Fruit fly (Drosophila melanogaster): ENCODE measurements around the gene Sce.

The Sce gene

dm6 chr3R:27661971-27662489 lies 19.8 kb downstream of the Sce start, which contains the start of gene unc80:
Gene unc80, plus strand, starts transcription at chr3R:27662439.
- TF ChIP-seq noc (tag; optimal IDR thresholded peaks at IDR 0.05), result no peak

DNA sequence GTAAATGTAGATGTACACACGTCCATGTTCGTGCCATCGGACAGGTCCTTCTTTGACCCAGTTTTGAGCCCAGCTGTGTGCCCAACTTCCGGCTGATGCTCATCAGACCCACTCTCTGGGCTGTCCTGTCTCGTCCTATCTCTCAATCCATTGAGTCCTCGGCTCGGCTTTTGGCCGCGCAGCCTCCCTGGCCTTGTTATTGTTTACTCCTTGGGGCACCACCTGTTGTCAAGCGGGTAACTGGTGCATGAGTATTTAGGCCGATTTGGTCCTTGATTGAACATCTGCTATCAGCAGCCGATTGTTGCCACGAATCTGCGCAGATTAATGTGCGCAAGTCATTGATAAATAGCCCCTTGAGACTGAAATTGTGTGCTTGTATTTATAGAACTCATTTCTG lies 20.4 kb downstream of the Sce start:
- no peak for TF ChIP-seq noc (tag; optimal IDR thresholded peaks at IDR 0.05)

dm6 chr3R:27660127-27660579 lies 21.7 kb downstream of the Sce start, which contains the start of gene Mlc1:
Gene Mlc1, minus strand, starts transcription at chr3R:27660177.
- TF ChIP-seq noc (tag; optimal IDR thresholded peaks at IDR 0.05), result no peak

DNA sequence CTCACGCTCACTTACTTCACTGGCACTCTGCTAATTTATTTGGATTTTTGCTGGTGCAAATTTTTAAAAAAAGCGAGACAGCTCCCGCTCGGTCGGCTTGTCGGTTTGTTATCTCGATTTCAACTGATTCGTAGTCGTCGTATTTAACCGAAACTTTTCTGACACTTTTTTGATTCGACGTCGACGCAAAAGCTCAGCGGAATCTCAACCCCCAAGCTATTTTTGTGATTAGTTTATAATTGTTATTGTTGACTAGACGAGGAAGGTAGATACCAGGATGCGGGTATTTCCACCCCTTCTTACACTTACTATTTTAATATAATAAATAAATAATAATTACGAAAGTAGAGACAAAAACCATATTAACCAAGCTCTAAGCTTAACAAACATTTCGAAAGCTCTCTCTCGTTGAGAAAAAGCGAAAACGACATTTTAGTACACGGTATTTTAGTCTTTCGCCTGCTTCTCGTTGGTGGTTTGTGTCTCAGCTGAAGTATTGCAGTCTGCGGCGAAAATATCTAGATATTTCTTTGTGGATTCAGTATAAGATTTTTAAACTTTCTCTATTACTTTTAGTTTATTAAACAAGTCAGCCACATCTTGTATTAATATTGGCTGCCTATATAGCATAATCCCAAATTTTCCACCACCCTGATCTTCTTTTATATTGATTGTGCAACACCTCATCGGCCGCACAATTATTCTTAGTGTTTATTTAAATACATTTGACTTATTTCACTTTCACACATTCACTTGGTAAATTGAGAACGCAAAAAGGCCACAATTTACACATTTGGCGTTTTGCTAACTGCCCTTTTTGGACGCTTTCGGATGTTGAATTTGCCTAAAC lies 24.9 kb downstream of the Sce start, which contains the start of gene tau:
Gene tau, minus strand, starts transcription at position 311 of the 850 bp plus-strand sequence.
- TF ChIP-seq noc (tag; optimal IDR thresholded peaks at IDR 0.05), result no peak

- TF ChIP-seq noc (tag; optimal IDR thresholded peaks at IDR 0.05), result no peak
These were observed 26.7 kb downstream of the Sce start for dm6 chr3R:27655109-27655508.

- TF ChIP-seq noc (tag; optimal IDR thresholded peaks at IDR 0.05), result no peak
These were observed 29.5 kb downstream of the Sce start, which contains the start of gene RpS10a for dm6 chr3R:27652156-27652810. Gene RpS10a, plus strand, starts transcription at chr3R:27652760.

DNA sequence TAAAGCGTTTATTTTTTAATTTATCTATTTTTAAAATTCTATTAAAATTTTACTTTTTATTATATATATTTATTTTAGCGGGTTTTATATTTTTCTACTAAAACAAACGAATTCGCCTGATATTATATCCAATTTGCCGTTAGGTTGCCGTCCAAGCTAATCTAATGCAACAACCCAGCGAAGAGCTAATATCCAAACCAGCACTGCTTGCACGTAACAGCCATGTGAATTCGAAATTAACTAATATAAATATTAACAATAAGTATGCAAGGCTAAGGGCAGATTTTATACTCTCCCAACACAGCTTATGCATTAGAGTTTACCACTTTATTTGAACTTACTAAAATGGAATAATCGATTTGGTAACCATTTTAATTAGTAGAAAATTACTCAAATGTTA lies 30.1 kb downstream of the Sce start:
- TF ChIP-seq noc (tag; optimal IDR thresholded peaks at IDR 0.05), result no peak

DNA sequence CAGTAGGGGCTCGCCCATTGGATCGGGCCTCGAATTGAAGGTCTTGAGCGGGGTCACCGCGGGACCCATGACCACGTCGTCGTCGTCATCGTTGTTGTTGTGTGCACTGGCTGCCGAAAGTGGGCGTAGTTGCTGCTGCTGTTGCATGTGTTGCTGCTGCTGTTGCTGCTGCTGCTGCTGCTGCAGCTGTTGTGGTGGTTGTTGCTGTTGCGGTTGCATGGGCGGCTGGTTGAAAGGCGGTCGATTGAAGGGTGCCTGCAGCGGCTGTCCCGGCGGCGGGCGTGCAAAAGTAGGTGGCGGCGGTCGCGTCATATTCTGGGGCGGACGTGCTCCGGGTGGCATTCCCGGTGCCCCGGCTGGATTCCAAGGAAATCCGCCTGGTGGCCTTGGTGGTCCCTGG lies 34.0 kb downstream of the Sce start:
- no peak for TF ChIP-seq noc (tag; optimal IDR thresholded peaks at IDR 0.05)

DNA sequence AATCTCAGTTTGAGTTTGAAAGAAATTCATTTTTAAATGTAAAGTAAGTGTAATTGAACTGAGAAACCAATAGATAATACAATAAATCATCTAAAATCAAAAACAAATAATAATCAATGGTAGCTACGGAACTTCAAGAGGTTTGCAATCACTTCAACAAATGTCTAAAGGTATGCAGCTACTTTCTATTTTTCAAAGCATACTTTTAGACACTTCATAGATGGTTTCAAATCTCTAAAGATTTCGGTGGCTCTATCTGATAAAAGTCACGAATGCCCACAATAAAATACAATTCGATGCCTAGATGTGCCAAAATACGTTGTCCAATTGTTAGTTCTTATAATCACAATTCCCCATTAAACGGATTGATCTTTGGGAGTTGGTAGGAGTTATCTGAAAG lies 38.7 kb downstream of the Sce start:
- TF ChIP-seq noc (tag; optimal IDR thresholded peaks at IDR 0.05), result no peak

dm6 chr3R:27637264-27637860 lies 44.5 kb downstream of the Sce start:
- TF ChIP-seq noc (tag; optimal IDR thresholded peaks at IDR 0.05), result no peak

- TF ChIP-seq noc (tag; optimal IDR thresholded peaks at IDR 0.05), result no peak
These were observed 45.1 kb downstream of the Sce start for dm6 chr3R:27636720-27637119.

dm6 chr3R:27636010-27636584 lies 45.7 kb downstream of the Sce start, which contains the start of the genes CG5611 and Mtl:
Gene CG5611, minus strand, starts transcription at chr3R:27636060.
Gene Mtl, plus strand, starts transcription at chr3R:27636412.
- TF ChIP-seq noc (tag; optimal IDR thresholded peaks at IDR 0.05), result peak; percentile 100
